Worm (Caenorhabditis elegans) whole organism, L4 larva: ENCODE data around the gene ZK688.1.

Experiments
- egl-27 ChIP-seq: sonication (generic microtip); optimal IDR thresholded peaks from 3 replicates; lab custom pipeline; 2017; ENCODE audit warnings: missing biosample characterization, missing genetic modification reagents, missing genetic modification characterization
- lin-13 ChIP-seq: fragments of 150-350 bp; optimal IDR thresholded peaks from 2 replicates; lab custom pipeline; 2014; ENCODE audit warnings: missing biosample characterization, missing genetic modification reagents, missing genetic modification characterization
- lin-39 ChIP-seq: fragments of 150-350 bp; optimal IDR thresholded peaks from 2 replicates; lab custom pipeline; 2014; ENCODE audit warnings: missing biosample characterization, missing genetic modification reagents, missing genetic modification characterization
- lir-3 ChIP-seq: sonication (generic microtip); optimal IDR thresholded peaks from 2 replicates; lab custom pipeline; 2016; ENCODE audit warnings: mild to moderate bottlenecking, missing genetic modification characterization, missing compliant biosample characterization
- nhr-237 ChIP-seq: sonication (generic microtip); optimal IDR thresholded peaks from 2 replicates; lab custom pipeline; 2017; ENCODE audit warnings: missing biosample characterization, missing genetic modification characterization
- snpc-4 ChIP-seq: fragments of 150-350 bp; optimal IDR thresholded peaks from 2 replicates; lab custom pipeline; 2014; ENCODE audit warnings: missing biosample characterization, missing genetic modification characterization

DNA sequence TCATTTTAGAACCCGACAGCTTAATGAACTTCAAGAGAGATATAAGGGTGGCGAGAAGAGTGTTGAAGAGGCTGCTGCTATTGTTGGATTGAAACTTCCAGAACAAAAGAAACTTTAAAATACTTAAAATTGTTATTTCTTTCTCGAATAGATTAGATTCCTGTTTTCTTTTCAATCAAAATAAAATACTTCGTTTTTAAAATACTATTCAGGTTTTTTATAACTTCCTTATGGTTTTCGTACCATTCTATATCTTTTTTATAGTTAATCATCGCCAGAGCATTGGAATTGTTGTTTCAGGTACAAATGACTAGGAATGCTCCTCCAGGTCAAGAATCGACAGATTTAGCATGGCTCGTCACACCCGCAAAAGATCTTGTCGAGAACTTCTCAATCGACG lies 32.1 kb downstream of the ZK688.1 start, which contains the start of gene kle-2:
- TF ChIP-seq nhr-237 (tag; lab: Kevin White, UChicago), result no peak
- TF ChIP-seq lin-13 (GFP tag; lab: Kevin White, UChicago), result no peak
- no peak for TF ChIP-seq egl-27 (tag; lab: Kevin White, UChicago)
- no peak for TF ChIP-seq snpc-4 (tag; lab: Kevin White, UChicago)
- TF ChIP-seq lir-3 (tag; lab: Kevin White, UChicago), result no peak
- TF ChIP-seq lin-39 (tag; lab: Kevin White, UChicago), result no peak
